Fruit fly (Drosophila melanogaster) ovary, adult (tissue): ENCODE measurements around the gene ko.
A peak's percentile ranks its signal among the peaks of the same experiment; 100 is the strongest.

Source experiments
- CG17801 ChIP-seq: fragments of 200-800 bp; optimal IDR thresholded peaks from 2 replicates; lab custom pipeline; 2019; ENCODE audit warnings: missing biosample characterization, mild to moderate bottlenecking, missing genetic modification characterization, moderate library complexity; ENCODE audit not compliant: partially characterized antibody

ko gene

dm6 chr3L:21130839-21131410, at the start of gene ko:
ko (minus strand) TSS chr3L:21131159.
- TF ChIP-seq CG17801 (GFP tag; lab: Kevin White, UChicago), result no peak

dm6 chr3L:21176935-21177581, 46.1 kb upstream of the ko start:
- no peak for TF ChIP-seq CG17801 (GFP tag; lab: Kevin White, UChicago)

- TF ChIP-seq CG17801 (GFP tag; lab: Kevin White, UChicago), result no peak
Measured at dm6 chr3L:21176276-21176934, 45.4 kb upstream of the ko start.

- TF ChIP-seq CG17801 (GFP tag; lab: Kevin White, UChicago), result no peak
Measured at dm6 chr3L:21175531-21176271, 44.7 kb upstream of the ko start.

dm6 chr3L:21174962-21175361, 44.0 kb upstream of the ko start:
- no peak for TF ChIP-seq CG17801 (GFP tag; lab: Kevin White, UChicago)

- peak; percentile 93 for TF ChIP-seq CG17801 (GFP tag; lab: Kevin White, UChicago)
Measured at dm6 chr3L:21172527-21173253, 41.7 kb upstream of the ko start, which contains the start of the genes chb and AsnS. chb (plus strand) TSS chr3L:21172853. AsnS (plus strand) TSS chr3L:21173118.

- peak; percentile 90 for TF ChIP-seq CG17801 (GFP tag; lab: Kevin White, UChicago)
Measured at dm6 chr3L:21171905-21172304, 40.9 kb upstream of the ko start, which contains the start of gene Ac78C. Ac78C (minus strand) TSS chr3L:21171930.

- no peak for TF ChIP-seq CG17801 (GFP tag; lab: Kevin White, UChicago)
Measured at dm6 chr3L:21145841-21146395, 15.0 kb upstream of the ko start.

- TF ChIP-seq CG17801 (GFP tag; lab: Kevin White, UChicago), result no peak
Measured at dm6 chr3L:21136253-21136652, 5.3 kb upstream of the ko start, which contains the start of gene CG10565. CG10565 (minus strand) TSS chr3L:21136353.

- TF ChIP-seq CG17801 (GFP tag; lab: Kevin White, UChicago), result peak; percentile 42
Measured at dm6 chr3L:21135850-21136249, 4.9 kb upstream of the ko start.

dm6 chr3L:21131427-21131826, 468 bp upstream of the ko start, which contains the start of gene ICA69:
ICA69 (plus strand) TSS chr3L:21131446.
- no peak for TF ChIP-seq CG17801 (GFP tag; lab: Kevin White, UChicago)

dm6 chr3L:21129682-21130081, 1.3 kb downstream of the ko start:
- TF ChIP-seq CG17801 (GFP tag; lab: Kevin White, UChicago), result no peak

- TF ChIP-seq CG17801 (GFP tag; lab: Kevin White, UChicago), result no peak
Measured at dm6 chr3L:21123453-21123852, 7.5 kb downstream of the ko start, which contains the start of gene CG33284. CG33284 (plus strand) TSS chr3L:21123753.

dm6 chr3L:21122522-21122923, 8.4 kb downstream of the ko start:
- no peak for TF ChIP-seq CG17801 (GFP tag; lab: Kevin White, UChicago)
